Fruit fly (Drosophila melanogaster): Measurements from ENCODE around the gene Snx21.
A peak's percentile ranks its signal among the peaks of the same experiment; 100 is the strongest.

The Snx21 gene

DNA sequence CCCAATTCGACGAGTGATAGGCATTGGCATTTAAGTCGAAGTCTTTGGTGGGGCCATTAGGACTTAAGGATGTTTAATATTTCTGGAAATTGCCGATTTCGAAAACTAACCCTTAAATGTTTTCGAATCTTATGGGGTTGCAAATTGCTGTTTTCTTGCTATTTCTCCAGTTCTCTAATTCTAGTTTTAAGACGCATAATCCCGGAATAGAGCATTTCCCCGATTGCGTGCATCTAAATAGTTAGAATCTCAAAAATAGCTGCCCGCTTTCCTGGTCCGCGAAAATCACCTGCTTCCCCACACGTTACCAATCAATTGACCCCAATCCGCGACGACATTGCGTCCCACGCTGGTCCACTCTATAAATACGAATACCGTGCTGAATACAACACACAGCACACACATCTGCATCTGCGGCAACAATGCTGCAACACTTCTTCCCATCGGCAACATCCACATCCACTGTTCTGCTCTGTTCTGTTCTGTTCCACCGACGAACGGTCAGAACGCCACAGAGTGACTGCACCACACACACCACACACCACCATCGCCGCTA lies 13.5 kb downstream of the Snx21 start, which contains the start of gene Bacc:
Bacc (plus strand) TSS at position 542 of the 556 bp plus-strand sequence.
- TF ChIP-seq CG13204 (GFP tag; optimal IDR thresholded peaks at IDR 0.05) (peak; percentile 90), D1 (tag; optimal IDR thresholded peaks at IDR 0.05) (peak; percentile 98), CG4496 (GFP tag; IDR thresholded peaks at IDR 0.05) (no peak), Ets98B (GFP tag; IDR thresholded peaks at IDR 0.05) (no peak), CG9948 (tag; optimal IDR thresholded peaks at IDR 0.05) (peak; percentile 98), Snoo (tag; optimal IDR thresholded peaks at IDR 0.05) (peak; percentile 97), CG34367 (tag; optimal IDR thresholded peaks at IDR 0.05) (peak; percentile 96), Pif1B (GFP tag; optimal IDR thresholded peaks at IDR 0.05) (peak; percentile 98), rn (GFP tag; IDR thresholded peaks at IDR 0.05) (no peak), fd96Ca (GFP tag; IDR thresholded peaks at IDR 0.05) (no peak), CG10348 (GFP tag; IDR thresholded peaks at IDR 0.05) (no peak), CG15710 (tag; optimal IDR thresholded peaks at IDR 0.05) (peak; percentile 98), CG8159 (tag; optimal IDR thresholded peaks at IDR 0.05) (peak; percentile 100), EcR (GFP tag; optimal IDR thresholded peaks at IDR 0.05) (no peak), CG14655 (GFP tag; optimal IDR thresholded peaks at IDR 0.05) (peak; percentile 99), Pif1A (GFP tag; optimal IDR thresholded peaks at IDR 0.05) (peak; percentile 99), CG8301 (tag; optimal IDR thresholded peaks at IDR 0.05) (peak; percentile 99), CG12605 (GFP tag; IDR thresholded peaks at IDR 0.05) (no peak), CG32121 (GFP tag; IDR thresholded peaks at IDR 0.05) (no peak), CG17806 (tag; optimal IDR thresholded peaks at IDR 0.05) (peak; percentile 95), gl (tag; optimal IDR thresholded peaks at IDR 0.05) (peak; percentile 90)

- TF ChIP-seq CG13204 (GFP tag; optimal IDR thresholded peaks at IDR 0.05) (peak; percentile 87), CG32121 (GFP tag; IDR thresholded peaks at IDR 0.05) (no peak), CG8159 (tag; optimal IDR thresholded peaks at IDR 0.05) (no peak), EcR (GFP tag; optimal IDR thresholded peaks at IDR 0.05) (peak; percentile 52)
These were observed 14.3 kb downstream of the Snx21 start for dm6 chr2L:2751085-2751710.

DNA sequence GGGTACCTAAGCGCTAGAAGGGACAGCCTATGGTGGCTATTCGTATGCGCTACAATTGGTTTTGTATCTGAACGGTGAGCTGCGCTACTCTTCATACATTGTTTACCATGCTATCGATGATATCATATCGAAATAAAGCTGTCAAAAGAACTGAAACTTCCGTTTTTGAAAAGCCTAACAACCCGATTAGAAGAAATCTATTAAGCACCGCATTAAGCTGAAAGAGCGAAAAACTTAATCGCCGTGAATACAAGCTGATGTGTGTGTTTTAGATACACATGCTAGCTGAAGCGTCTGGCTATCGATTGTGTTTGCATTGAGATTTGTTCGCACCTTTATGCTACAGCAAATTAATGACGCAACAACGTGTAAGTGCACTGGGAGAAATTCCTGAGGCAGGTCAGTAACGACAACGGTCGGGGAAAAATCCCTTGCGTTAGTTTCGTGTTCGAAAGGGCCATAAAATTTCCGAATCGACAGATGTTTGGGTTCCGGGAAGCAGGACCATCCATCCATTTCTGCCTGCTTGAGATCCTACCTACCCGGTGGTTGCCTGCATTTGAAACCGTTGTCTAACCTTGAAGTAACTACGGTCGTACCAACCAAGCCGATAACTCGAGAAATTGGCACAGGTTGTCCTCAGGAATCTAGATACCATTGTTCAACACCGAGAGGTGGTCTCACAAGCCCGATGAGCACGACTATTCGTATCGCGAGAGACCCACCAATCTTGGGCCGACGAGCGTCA lies 15.0 kb downstream of the Snx21 start:
- TF ChIP-seq CG10348 (GFP tag; IDR thresholded peaks at IDR 0.05) (no peak), Snoo (tag; optimal IDR thresholded peaks at IDR 0.05) (peak; percentile 19), D1 (tag; optimal IDR thresholded peaks at IDR 0.05) (no peak), CG4496 (GFP tag; IDR thresholded peaks at IDR 0.05) (no peak), CG8159 (tag; optimal IDR thresholded peaks at IDR 0.05) (peak; percentile 41), CG12605 (GFP tag; IDR thresholded peaks at IDR 0.05) (no peak), Pif1A (GFP tag; optimal IDR thresholded peaks at IDR 0.05) (peak; percentile 47), CG17806 (tag; optimal IDR thresholded peaks at IDR 0.05) (peak; percentile 49), Pif1B (GFP tag; optimal IDR thresholded peaks at IDR 0.05) (peak; percentile 41), Ets98B (GFP tag; IDR thresholded peaks at IDR 0.05) (no peak), CG34367 (tag; optimal IDR thresholded peaks at IDR 0.05) (peak; percentile 7), CG13204 (GFP tag; optimal IDR thresholded peaks at IDR 0.05) (no peak), CG32121 (GFP tag; IDR thresholded peaks at IDR 0.05) (no peak), CG9948 (tag; optimal IDR thresholded peaks at IDR 0.05) (peak; percentile 67), CG15710 (tag; optimal IDR thresholded peaks at IDR 0.05) (peak; percentile 22), CG14655 (GFP tag; optimal IDR thresholded peaks at IDR 0.05) (peak; percentile 88), rn (GFP tag; IDR thresholded peaks at IDR 0.05) (no peak), EcR (GFP tag; optimal IDR thresholded peaks at IDR 0.05) (no peak), gl (tag; optimal IDR thresholded peaks at IDR 0.05) (no peak), CG8301 (tag; optimal IDR thresholded peaks at IDR 0.05) (peak; percentile 86), fd96Ca (GFP tag; IDR thresholded peaks at IDR 0.05) (no peak)

dm6 chr2L:2749144-2749766 lies 16.2 kb downstream of the Snx21 start:
- TF ChIP-seq fd96Ca (GFP tag; IDR thresholded peaks at IDR 0.05) (no peak), CG13204 (GFP tag; optimal IDR thresholded peaks at IDR 0.05) (peak; percentile 57)

DNA sequence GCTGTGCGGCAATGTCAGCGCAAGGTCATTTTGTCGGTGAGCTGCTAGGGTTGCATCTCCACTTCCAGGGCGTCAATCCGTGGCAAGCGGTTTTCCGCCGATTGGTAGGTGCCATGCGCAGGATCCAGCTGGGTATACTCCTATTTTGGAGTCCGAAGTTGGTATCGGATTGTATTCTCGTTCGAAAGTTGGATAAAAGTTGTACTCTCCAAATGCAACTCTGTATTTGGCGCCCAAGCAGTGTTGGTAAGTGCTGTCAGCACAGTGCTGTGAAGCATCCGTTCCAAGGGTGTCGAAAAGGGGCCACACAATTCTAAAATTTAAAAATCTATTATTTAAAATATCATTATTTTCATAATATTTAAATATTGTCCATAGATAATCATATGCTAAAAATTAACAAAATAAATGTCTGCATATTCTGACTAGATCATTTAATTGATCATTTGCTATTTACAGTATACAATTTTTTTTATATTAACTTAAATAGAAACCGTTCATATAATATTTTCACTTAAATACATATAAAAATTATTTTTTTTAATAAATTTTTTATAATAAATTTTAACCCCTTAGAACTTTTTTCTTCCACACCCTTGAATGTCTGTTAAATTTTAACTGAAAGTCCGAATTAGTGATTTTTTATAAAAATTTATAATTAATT lies 16.9 kb downstream of the Snx21 start:
- TF ChIP-seq CG10348 (GFP tag; IDR thresholded peaks at IDR 0.05) (0 out of 2 replicates have a peak, but pooled peaks have one; percentile 13), fd96Ca (GFP tag; IDR thresholded peaks at IDR 0.05) (peak; percentile 87), CG14655 (GFP tag; optimal IDR thresholded peaks at IDR 0.05) (no peak), CG4496 (GFP tag; IDR thresholded peaks at IDR 0.05) (peak; percentile 87), EcR (GFP tag; optimal IDR thresholded peaks at IDR 0.05) (peak; percentile 56), CG12605 (GFP tag; IDR thresholded peaks at IDR 0.05) (peak; percentile 56), CG17806 (tag; optimal IDR thresholded peaks at IDR 0.05) (peak; percentile 75), Ets98B (GFP tag; IDR thresholded peaks at IDR 0.05) (peak; percentile 81), Pif1A (GFP tag; optimal IDR thresholded peaks at IDR 0.05) (no peak), CG34367 (tag; optimal IDR thresholded peaks at IDR 0.05) (peak; percentile 64), Pif1B (GFP tag; optimal IDR thresholded peaks at IDR 0.05) (no peak), CG13204 (GFP tag; optimal IDR thresholded peaks at IDR 0.05) (no peak), Snoo (tag; optimal IDR thresholded peaks at IDR 0.05) (peak; percentile 85), CG32121 (GFP tag; IDR thresholded peaks at IDR 0.05) (peak; percentile 76; the same call in 1 of the 2 replicates), CG15710 (tag; optimal IDR thresholded peaks at IDR 0.05) (peak; percentile 88), CG8301 (tag; optimal IDR thresholded peaks at IDR 0.05) (peak; percentile 63), CG8159 (tag; optimal IDR thresholded peaks at IDR 0.05) (peak; percentile 91), D1 (tag; optimal IDR thresholded peaks at IDR 0.05) (no peak), CG9948 (tag; optimal IDR thresholded peaks at IDR 0.05) (peak; percentile 82), gl (tag; optimal IDR thresholded peaks at IDR 0.05) (peak; percentile 52), rn (GFP tag; IDR thresholded peaks at IDR 0.05) (peak; percentile 58)

Data from whole organism, pupa.